Fruit fly (Drosophila melanogaster) whole organism, embryonic: ENCODE measurements around the gene ph-p.
A peak's percentile ranks its signal among the peaks of the same experiment; 100 is the strongest.

Source experiments
- Ada2b ChIP-seq: fragments of 200-800 bp; sonication (Bioruptor generic); IDR thresholded peaks from 2 replicates; pipeline ENCODE4 v1.3.6; 2022; ENCODE audit warnings: missing biosample characterization, missing genetic modification characterization
- Atf6 ChIP-seq: fragments of 200-800 bp; sonication (Bioruptor generic); IDR thresholded peaks from 2 replicates; pipeline ENCODE4 v1.3.6; 2022; ENCODE audit warnings: missing biosample characterization, missing genetic modification characterization
- Bdp1 ChIP-seq: fragments of 200-800 bp; sonication (Bioruptor generic); optimal IDR thresholded peaks from 3 replicates; lab custom pipeline; 2016; ENCODE audit warnings: missing biosample characterization, missing genetic modification characterization
- CG12391 ChIP-seq: fragments of 200-800 bp; sonication (Bioruptor generic); optimal IDR thresholded peaks from 3 replicates; lab custom pipeline; 2018; ENCODE audit warnings: missing biosample characterization, mild to moderate bottlenecking, missing genetic modification characterization, moderate library complexity
- CG15696 ChIP-seq: fragments of 200-800 bp; sonication (Bioruptor generic); optimal IDR thresholded peaks from 2 replicates; lab custom pipeline; 2019; ENCODE audit warnings: missing biosample characterization, mild to moderate bottlenecking, missing genetic modification characterization, moderate library complexity
- CG17328 ChIP-seq: fragments of 200-800 bp; sonication (Bioruptor generic); IDR thresholded peaks from 2 replicates; pipeline ENCODE4 v1.3.6; 2022; ENCODE audit warnings: missing biosample characterization, missing genetic modification characterization
- CG18599 ChIP-seq: fragments of 200-800 bp; sonication (Bioruptor generic); optimal IDR thresholded peaks from 3 replicates; lab custom pipeline; 2017; ENCODE audit warnings: missing biosample characterization, missing genetic modification characterization, mild to moderate bottlenecking, moderate library complexity, missing genetic modification reagents
- CG32772 ChIP-seq: fragments of 200-800 bp; sonication (Bioruptor generic); IDR thresholded peaks from 2 replicates; pipeline ENCODE4 v1.3.6; 2022; ENCODE audit warnings: missing biosample characterization, missing genetic modification characterization
- CG4360 ChIP-seq: fragments of 200-800 bp; sonication (Bioruptor generic); IDR thresholded peaks from 2 replicates; pipeline ENCODE4 v1.3.6; 2022; ENCODE audit warnings: missing biosample characterization, missing genetic modification characterization
- CG7372 ChIP-seq: fragments of 200-800 bp; sonication (Bioruptor generic); IDR thresholded peaks from 2 replicates; pipeline ENCODE4 v1.3.6; 2022; ENCODE audit warnings: missing biosample characterization, missing genetic modification characterization
- CG7928 ChIP-seq: fragments of 200-800 bp; sonication (Bioruptor generic); optimal IDR thresholded peaks from 2 replicates; lab custom pipeline; 2017; ENCODE audit warnings: missing biosample characterization, mild to moderate bottlenecking, missing genetic modification characterization
- CG9437 ChIP-seq: fragments of 200-800 bp; sonication (Bioruptor generic); optimal IDR thresholded peaks from 2 replicates; lab custom pipeline; 2018; ENCODE audit warnings: missing biosample characterization, mild to moderate bottlenecking, missing genetic modification characterization
- CG9727 ChIP-seq: fragments of 200-800 bp; sonication (Bioruptor generic); optimal IDR thresholded peaks from 3 replicates; lab custom pipeline; 2017; ENCODE audit warnings: missing biosample characterization, mild to moderate bottlenecking, missing genetic modification characterization
- CrebB ChIP-seq: fragments of 200-800 bp; sonication (Bioruptor generic); optimal IDR thresholded peaks from 3 replicates; lab custom pipeline; 2018; ENCODE audit warnings: missing biosample characterization, mild to moderate bottlenecking, missing genetic modification characterization
- H2.0 ChIP-seq: fragments of 200-800 bp; sonication (Bioruptor generic); IDR thresholded peaks from 2 replicates; pipeline ENCODE4 v1.3.6; 2022; ENCODE audit warnings: missing biosample characterization, missing genetic modification characterization
- Hr51 ChIP-seq, 2 experiments: fragments of 200-800 bp; sonication (Bioruptor generic); optimal IDR thresholded peaks; 2 replicates in 1 of 2; 3 replicates in 1 of 2; lab custom pipeline; 2016 to 2018; ENCODE audit warnings: missing biosample characterization in 2 of 2, missing genetic modification characterization in 2 of 2, mild to moderate bottlenecking in 1 of 2, moderate library complexity in 1 of 2
- Max ChIP-seq: fragments of 200-800 bp; sonication (Bioruptor generic); optimal IDR thresholded peaks from 2 replicates; lab custom pipeline; 2016; ENCODE audit warnings: missing biosample characterization, mild to moderate bottlenecking, missing genetic modification characterization
- Nf-YC ChIP-seq: fragments of 200-800 bp; optimal IDR thresholded peaks from 3 replicates; lab custom pipeline; 2019; ENCODE audit warnings: missing biosample characterization, mild to moderate bottlenecking, missing genetic modification characterization, moderate library complexity
- Oli ChIP-seq: fragments of 200-800 bp; sonication (Bioruptor generic); optimal IDR thresholded peaks from 2 replicates; lab custom pipeline; 2018; ENCODE audit warnings: missing biosample characterization, mild to moderate bottlenecking, missing genetic modification characterization, moderate library complexity
- PHDP ChIP-seq: fragments of 200-800 bp; sonication (Bioruptor generic); optimal IDR thresholded peaks from 3 replicates; lab custom pipeline; 2018; ENCODE audit warnings: missing biosample characterization, mild to moderate bottlenecking, missing genetic modification characterization, moderate library complexity
- Xrp1 ChIP-seq: fragments of 200-800 bp; sonication (Bioruptor generic); IDR thresholded peaks from 2 replicates; pipeline ENCODE4 v1.3.6; 2022; ENCODE audit warnings: missing biosample characterization, missing genetic modification characterization
- ap ChIP-seq: fragments of 200-800 bp; sonication (Bioruptor generic); IDR thresholded peaks from 2 replicates; pipeline ENCODE4 v1.3.6; 2022; ENCODE audit warnings: missing biosample characterization, missing genetic modification characterization
- caup ChIP-seq: fragments of 200-800 bp; sonication (Bioruptor generic); optimal IDR thresholded peaks from 3 replicates; lab custom pipeline; 2017; ENCODE audit warnings: missing biosample characterization, mild to moderate bottlenecking, missing genetic modification characterization, moderate library complexity; ENCODE audit not compliant: severe bottlenecking
- chif ChIP-seq, 2 experiments: fragments of 200-800 bp; sonication (Bioruptor generic); optimal IDR thresholded peaks; 3 replicates each; lab custom pipeline; 2016; ENCODE audit warnings: missing biosample characterization in 2 of 2, missing genetic modification characterization in 2 of 2
- dpn ChIP-seq, 2 experiments: fragments of 200-800 bp; sonication (Bioruptor generic); optimal IDR thresholded peaks; 3 replicates each; lab custom pipeline; 2016; ENCODE audit warnings: missing biosample characterization in 2 of 2, missing genetic modification characterization in 2 of 2
- esg ChIP-seq: fragments of 200-800 bp; sonication (Bioruptor generic); conservative IDR thresholded peaks from 2 replicates; pipeline ENCODE4 v1.3.6; 2022; ENCODE audit warnings: missing biosample characterization, missing genetic modification characterization
- fd102C ChIP-seq: fragments of 200-800 bp; sonication (Bioruptor generic); optimal IDR thresholded peaks from 2 replicates; lab custom pipeline; 2018; ENCODE audit warnings: missing biosample characterization, mild to moderate bottlenecking, missing genetic modification characterization, moderate library complexity
- fd96Cb ChIP-seq: fragments of 200-800 bp; sonication (Bioruptor generic); optimal IDR thresholded peaks from 2 replicates; lab custom pipeline; 2018; ENCODE audit warnings: missing biosample characterization, mild to moderate bottlenecking, missing genetic modification characterization, moderate library complexity
- gcm ChIP-seq: fragments of 200-800 bp; sonication (Bioruptor generic); optimal IDR thresholded peaks from 2 replicates; lab custom pipeline; 2019; ENCODE audit warnings: missing biosample characterization, mild to moderate bottlenecking, missing genetic modification characterization, moderate library complexity
- lilli ChIP-seq: fragments of 200-800 bp; sonication (Bioruptor generic); optimal IDR thresholded peaks from 3 replicates; lab custom pipeline; 2016; ENCODE audit warnings: missing biosample characterization, missing genetic modification characterization
- mirr ChIP-seq: fragments of 200-800 bp; sonication (Bioruptor generic); optimal IDR thresholded peaks from 3 replicates; lab custom pipeline; 2018; ENCODE audit warnings: missing biosample characterization, mild to moderate bottlenecking, missing genetic modification characterization
- nom ChIP-seq: fragments of 200-800 bp; sonication (Bioruptor generic); optimal IDR thresholded peaks from 2 replicates; lab custom pipeline; 2017; ENCODE audit warnings: missing biosample characterization, missing genetic modification characterization, mild to moderate bottlenecking, moderate library complexity, missing genetic modification reagents
- phol ChIP-seq: fragments of 200-800 bp; sonication (Bioruptor generic); optimal IDR thresholded peaks from 3 replicates; lab custom pipeline; 2018; ENCODE audit warnings: missing biosample characterization, mild to moderate bottlenecking, missing genetic modification characterization, moderate library complexity
- row ChIP-seq: fragments of 200-800 bp; sonication (Bioruptor generic); IDR thresholded peaks from 3 replicates; pipeline ENCODE4 v1.3.6; 2022; ENCODE audit warnings: missing biosample characterization, missing genetic modification characterization
- sc ChIP-seq, 3 experiments: fragments of >200 bp in 2 of 3; fragments of 200-800 bp in 1 of 3; sonication (Bioruptor generic) in 1 of 3; optimal IDR thresholded peaks; 2 replicates in 2 of 3; 3 replicates in 1 of 3; lab custom pipeline; 2017; ENCODE audit warnings: mild to moderate bottlenecking in 1 of 3, missing biosample characterization in 1 of 3, missing genetic modification characterization in 1 of 3, missing genetic modification reagents in 1 of 3
- scrt ChIP-seq: fragments of 200-800 bp; sonication (Bioruptor generic); optimal IDR thresholded peaks from 2 replicates; lab custom pipeline; 2018; ENCODE audit warnings: missing biosample characterization, mild to moderate bottlenecking, missing genetic modification characterization, moderate library complexity
- sens ChIP-seq: fragments of 200-800 bp; sonication (Bioruptor generic); peaks from one replicate; lab custom pipeline; 2016; ENCODE audit warnings: missing biosample characterization, missing genetic modification characterization
- sim ChIP-seq: fragments of 200-800 bp; sonication (Bioruptor generic); IDR thresholded peaks from 2 replicates; pipeline ENCODE4 v1.3.6; 2022; ENCODE audit warnings: missing biosample characterization, missing genetic modification characterization
- sisA ChIP-seq: fragments of 200-800 bp; sonication (Bioruptor generic); IDR thresholded peaks from 2 replicates; pipeline ENCODE4 v1.3.6; 2022; ENCODE audit warnings: missing biosample characterization, missing genetic modification characterization
- slp2 ChIP-seq: fragments of 200-800 bp; sonication (Bioruptor generic); optimal IDR thresholded peaks from 2 replicates; lab custom pipeline; 2016; ENCODE audit warnings: missing biosample characterization, missing genetic modification characterization
- vfl ChIP-seq: fragments of 200-800 bp; sonication (Bioruptor generic); optimal IDR thresholded peaks from 2 replicates; lab custom pipeline; 2016; ENCODE audit warnings: missing biosample characterization, missing genetic modification characterization
- vnd ChIP-seq: fragments of 200-800 bp; sonication (Bioruptor generic); IDR thresholded peaks from 3 replicates; pipeline ENCODE4 v1.3.6; 2022; ENCODE audit warnings: missing biosample characterization, missing genetic modification characterization; ENCODE audit not compliant: partially characterized antibody
- zen2 ChIP-seq: fragments of 200-800 bp; sonication (Bioruptor generic); IDR thresholded peaks from 3 replicates; pipeline ENCODE4 v1.3.6; 2022; ENCODE audit warnings: missing biosample characterization, missing genetic modification characterization; ENCODE audit not compliant: partially characterized antibody

Gene ph-p

dm6 chrX:2123013-2123964 is 14.9 kb downstream of the ph-p start, which contains the start of gene ph-d (continued):
- TF ChIP-seq CG18599 (GFP tag; lab: Kevin White, UChicago): peak; percentile 58
- peak; percentile 38 for TF ChIP-seq CG17328 (GFP tag; lab: Robert Waterston, UW)
- TF ChIP-seq CG12391 (tag; lab: Kevin White, UChicago): peak; percentile 44
- TF ChIP-seq sisA (GFP tag; lab: Robert Waterston, UW): peak; percentile 48
- no peak for TF ChIP-seq zen2 (GFP tag; lab: Robert Waterston, UW)
- TF ChIP-seq ap: no peak
- peak; percentile 43 for TF ChIP-seq Atf6 (GFP tag; lab: Robert Waterston, UW)
- no peak for TF ChIP-seq sc (optimal IDR thresholded peaks at IDR 0.05; lab: Kevin White, UChicago)
- TF ChIP-seq sc (GFP tag; optimal IDR thresholded peaks at IDR 0.05; lab: Kevin White, UChicago): peak; percentile 62
- no peak for TF ChIP-seq fd102C (GFP tag; lab: Kevin White, UChicago)
- peak; percentile 95 for TF ChIP-seq Nf-YC (tag; lab: Kevin White, UChicago)
- TF ChIP-seq caup (GFP tag; lab: Kevin White, UChicago): peak; percentile 42

- TF ChIP-seq CG4360 (GFP tag; lab: Robert Waterston, UW) (peak; percentile 64), Oli (peak; percentile 32), row (GFP tag; lab: Robert Waterston, UW) (peak; percentile 63), sim (no peak), nom (GFP tag; lab: Kevin White, UChicago) (no peak), lilli (GFP tag; lab: Kevin White, UChicago) (peak; percentile 33), fd96Cb (tag; lab: Kevin White, UChicago) (peak; percentile 42), CG7372 (GFP tag; lab: Robert Waterston, UW) (no peak), esg (0 out of 2 replicates have a peak, but pooled peaks have one; percentile 6), vnd (GFP tag; lab: Robert Waterston, UW) (no peak), CG15696 (peak; percentile 27), CG9437 (GFP tag; lab: Kevin White, UChicago) (no peak), dpn (GFP tag; optimal IDR thresholded peaks at IDR 0.05; lab: Kevin White, UChicago) (peak in 1 of 2 experiments; percentile 48), slp2 (GFP tag; lab: Kevin White, UChicago) (no peak), Ada2b (GFP tag; lab: Robert Waterston, UW) (peak; percentile 26; the same call in 1 of the 2 replicates), sens (GFP tag; lab: Kevin White, UChicago) (peak; percentile 93), H2.0 (GFP tag; lab: Robert Waterston, UW) (peak; percentile 42; the same call in 1 of the 2 replicates), CrebB (no peak), PHDP (tag; lab: Kevin White, UChicago) (peak; percentile 45), chif (GFP tag; optimal IDR thresholded peaks at IDR 0.05; lab: Kevin White, UChicago) (peak in 1 of 2 experiments; percentile 38), scrt (no peak), CG32772 (0 out of 2 replicates have a peak, but pooled peaks have one; percentile 18), CG7928 (GFP tag; lab: Kevin White, UChicago) (no peak), Nf-YC (tag; lab: Kevin White, UChicago) (no peak), Xrp1 (GFP tag; lab: Robert Waterston, UW) (peak; percentile 32; the same call in 1 of the 2 replicates), gcm (peak; percentile 23), vfl (no peak), Hr51 (GFP tag; optimal IDR thresholded peaks at IDR 0.05; lab: Kevin White, UChicago) (no peak), mirr (GFP tag; lab: Kevin White, UChicago) (no peak), phol (tag; lab: Kevin White, UChicago) (peak; percentile 58), Max (GFP tag; lab: Kevin White, UChicago) (no peak), CG9727 (GFP tag; lab: Kevin White, UChicago) (peak; percentile 37), Bdp1 (GFP tag; lab: Kevin White, UChicago) (no peak)
These were observed 16.2 kb downstream of the ph-p start for dm6 chrX:2121716-2122601.
